Worm (Caenorhabditis elegans) whole organism, early embryonic: Measurements from ENCODE around the gene mex-5.
A peak's percentile ranks its signal among the peaks of the same experiment; 100 is the strongest.

Experiments
- B0310.2 ChIP-seq: sonication (generic microtip); optimal IDR thresholded peaks from 2 replicates; lab custom pipeline; 2016; ENCODE audit warnings: mild to moderate bottlenecking, missing genetic modification characterization, missing compliant biosample characterization
- F13C5.2 ChIP-seq: sonication (generic microtip); optimal IDR thresholded peaks from 2 replicates; lab custom pipeline; 2017; ENCODE audit warnings: mild to moderate bottlenecking, missing genetic modification characterization, inconsistent platforms, missing compliant biosample characterization
- aly-1 ChIP-seq: sonication (generic microtip); optimal IDR thresholded peaks from 2 replicates; lab custom pipeline; 2016; ENCODE audit warnings: missing genetic modification characterization, missing compliant biosample characterization
- ama-1 ChIP-seq: fragments of 150-350 bp; optimal IDR thresholded peaks from 2 replicates; lab custom pipeline; 2014
- ceh-13 ChIP-seq: fragments of 200-800 bp; sonication (Bioruptor generic); optimal IDR thresholded peaks from 2 replicates; lab custom pipeline; 2018; ENCODE audit warnings: mild to moderate bottlenecking, missing genetic modification characterization, missing compliant biosample characterization
- ceh-36 ChIP-seq: sonication (generic microtip); optimal IDR thresholded peaks from 2 replicates; lab custom pipeline; 2016; ENCODE audit warnings: missing genetic modification characterization, inconsistent platforms, missing compliant biosample characterization
- ets-7 ChIP-seq: sonication (generic microtip); optimal IDR thresholded peaks from 2 replicates; lab custom pipeline; 2016; ENCODE audit warnings: missing genotype, missing genetic modification characterization, missing compliant biosample characterization
- flt-1 ChIP-seq: fragments of 200-800 bp; sonication (Bioruptor generic); IDR thresholded peaks from 2 replicates; pipeline ENCODE4 v1.3.6; 2022; ENCODE audit warnings: missing genetic modification characterization, missing compliant biosample characterization
- hmbx-1 ChIP-seq: sonication (generic microtip); optimal IDR thresholded peaks from 2 replicates; lab custom pipeline; 2016; ENCODE audit warnings: mild to moderate bottlenecking, missing genetic modification characterization, missing compliant biosample characterization
- hmg-4 ChIP-seq: fragments of 200-800 bp; sonication (Bioruptor generic); optimal IDR thresholded peaks from 2 replicates; lab custom pipeline; 2018; ENCODE audit warnings: mild to moderate bottlenecking, missing genetic modification characterization, missing compliant biosample characterization
- hnd-1 ChIP-seq: sonication (generic microtip); optimal IDR thresholded peaks from 2 replicates; lab custom pipeline; 2016; ENCODE audit warnings: missing genetic modification characterization, missing compliant biosample characterization
- pes-1 ChIP-seq: fragments of 200-800 bp; sonication (Bioruptor generic); IDR thresholded peaks from 2 replicates; pipeline ENCODE4 v1.3.6; 2022; ENCODE audit warnings: missing genetic modification reagents, missing genetic modification characterization, missing compliant biosample characterization
- scrt-1 ChIP-seq: fragments of 200-800 bp; sonication (Bioruptor generic); IDR thresholded peaks from 2 replicates; pipeline ENCODE4 v1.3.6; 2022; ENCODE audit warnings: missing genetic modification characterization, missing compliant biosample characterization
- sea-1 ChIP-seq: fragments of 200-800 bp; sonication (Bioruptor generic); conservative IDR thresholded peaks from 2 replicates; pipeline ENCODE4 v1.3.6; 2022; ENCODE audit warnings: missing genetic modification characterization, missing compliant biosample characterization
- tbx-11 ChIP-seq: fragments of 200-800 bp; sonication (Bioruptor generic); IDR thresholded peaks from 2 replicates; pipeline ENCODE4 v1.3.6; 2022; ENCODE audit warnings: missing genetic modification characterization, missing compliant biosample characterization
- tbx-37 ChIP-seq: fragments of 200-800 bp; sonication (Bioruptor generic); conservative IDR thresholded peaks from 2 replicates; pipeline ENCODE4 v1.3.6; 2022; ENCODE audit warnings: missing genetic modification reagents, missing genetic modification characterization, missing compliant biosample characterization
- tra-4 ChIP-seq: sonication (generic microtip); optimal IDR thresholded peaks from 2 replicates; lab custom pipeline; 2017; ENCODE audit warnings: missing genetic modification characterization, missing compliant biosample characterization

The mex-5 gene

DNA sequence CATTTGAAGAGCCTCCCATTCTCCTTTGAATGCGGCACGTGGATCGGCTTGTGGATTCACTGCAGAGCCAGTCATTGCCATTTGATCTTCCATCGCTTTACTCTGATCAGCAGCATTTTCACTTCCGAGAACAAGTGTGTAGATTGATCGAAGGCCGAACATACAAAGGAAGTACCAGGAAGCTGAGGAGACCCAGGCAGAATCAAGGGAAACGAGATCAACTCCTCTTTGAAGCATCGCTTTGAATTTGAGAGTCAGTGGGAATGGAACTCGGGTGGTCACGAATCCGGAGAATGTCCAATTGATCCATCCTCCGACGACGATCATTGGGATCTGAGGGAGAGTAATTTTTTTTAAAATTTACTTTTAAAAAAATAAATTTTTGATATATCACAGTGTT is 27.0 kb downstream of the mex-5 start:
- no peak for TF ChIP-seq B0310.2 (tag; lab: Kevin White, UChicago)
- peak; percentile 28 for TF ChIP-seq ama-1 (lab: Kevin White, UChicago)

DNA sequence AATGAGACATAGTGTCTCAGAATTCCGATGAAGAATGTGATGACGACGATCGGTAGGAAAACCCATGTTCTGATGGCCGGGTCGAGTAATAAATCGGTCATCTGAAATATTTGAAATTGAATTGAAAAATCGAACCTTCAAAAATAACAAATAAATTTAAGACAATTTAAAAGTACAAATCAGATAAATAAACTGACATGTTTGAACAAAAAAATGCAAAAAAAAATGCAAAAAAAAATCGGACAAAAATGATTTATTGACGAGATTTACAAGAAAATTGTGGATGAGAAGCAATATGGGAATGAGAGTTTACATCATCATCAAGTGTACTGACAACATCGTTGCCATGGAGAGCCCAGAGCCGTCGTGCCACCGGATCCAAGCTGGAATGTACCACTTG is 28.3 kb downstream of the mex-5 start, which contains the start of gene emc-3:
emc-3 (minus strand) TSS at position 101 of the 400 bp plus-strand sequence.
- TF ChIP-seq aly-1 (tag; lab: Kevin White, UChicago): no peak

DNA sequence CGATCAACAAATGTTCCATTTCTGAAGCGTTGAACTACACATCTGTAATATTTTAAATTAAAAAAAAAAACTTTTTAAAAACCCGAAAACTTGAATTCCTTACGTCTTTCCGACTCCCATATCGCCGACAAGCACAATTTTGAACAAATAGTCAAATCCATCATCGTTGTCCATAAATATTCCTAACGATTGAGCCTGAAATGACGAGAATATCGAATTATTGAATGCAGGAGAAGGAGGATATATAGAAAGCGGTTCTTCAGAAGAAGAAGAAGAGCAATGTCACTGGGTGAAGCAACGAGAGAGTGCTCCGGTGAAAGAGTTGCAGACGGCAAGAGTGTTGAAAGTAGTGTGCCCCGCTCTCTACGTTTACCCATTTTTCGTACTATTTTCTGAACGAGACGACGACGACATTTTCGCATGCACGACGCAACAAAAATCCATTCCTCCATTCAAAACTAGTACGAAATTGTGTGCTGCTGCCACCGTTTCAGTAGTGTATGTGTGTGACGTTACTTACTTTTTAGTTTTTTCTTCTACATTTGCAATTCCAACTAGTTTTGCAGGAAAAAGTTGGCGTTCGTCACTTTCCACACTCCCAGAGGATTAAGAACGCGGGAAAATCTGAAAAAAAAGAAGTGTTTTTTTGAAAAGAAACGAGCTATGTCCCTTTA is 30.4 kb downstream of the mex-5 start, which contains the start of gene rab-19:
rab-19 (minus strand) TSS at position 624 of the 674 bp plus-strand sequence.
- TF ChIP-seq aly-1 (tag; lab: Kevin White, UChicago) (no peak), hmbx-1 (tag; lab: Kevin White, UChicago) (no peak), ets-7 (no peak), ama-1 (lab: Kevin White, UChicago) (no peak), pes-1 (no peak), tra-4 (tag; lab: Kevin White, UChicago) (no peak), F13C5.2 (tag; lab: Kevin White, UChicago) (peak; percentile 17)

DNA sequence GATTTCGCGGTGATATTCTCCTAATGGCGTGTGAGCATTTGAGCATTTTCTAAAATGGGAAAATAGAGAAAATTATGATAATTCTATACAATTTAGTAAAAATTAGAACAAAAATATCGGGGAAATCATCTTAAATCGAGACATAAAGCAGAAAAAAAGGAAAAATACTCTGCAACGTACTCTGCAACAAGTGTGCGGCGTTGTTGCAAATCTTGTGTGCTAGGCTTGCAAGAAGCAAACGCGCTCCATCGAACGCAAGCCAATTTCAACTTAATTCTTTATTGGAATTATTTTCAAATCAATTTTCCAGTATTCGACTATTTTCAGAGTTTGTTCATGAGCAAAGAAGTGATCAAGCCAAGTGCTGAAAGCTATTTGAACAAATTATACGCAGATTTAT is 32.5 kb downstream of the mex-5 start, which contains the start of the genes Y62E10A.20, Y62E10A.23 and mdt-9:
Y62E10A.20 (minus strand) TSS at position 49 of the 400 bp plus-strand sequence.
Y62E10A.23 (plus strand) TSS at position 282 of the 400 bp plus-strand sequence.
mdt-9 (plus strand) TSS at position 338 of the 400 bp plus-strand sequence.
- TF ChIP-seq hmbx-1 (tag; lab: Kevin White, UChicago): peak; percentile 48
- TF ChIP-seq ceh-36 (tag; lab: Kevin White, UChicago): peak; percentile 65
- TF ChIP-seq F13C5.2 (tag; lab: Kevin White, UChicago): peak; percentile 88
- TF ChIP-seq sea-1 (GFP tag; lab: Robert Waterston, UW): peak; percentile 77
- peak; percentile 53 for TF ChIP-seq aly-1 (tag; lab: Kevin White, UChicago)
- TF ChIP-seq flt-1: peak; percentile 61
- TF ChIP-seq ama-1 (lab: Kevin White, UChicago): no peak
- peak; percentile 67; the same call in 1 of the 2 replicates for TF ChIP-seq scrt-1 (GFP tag; lab: Robert Waterston, UW)
- TF ChIP-seq tbx-37 (GFP tag; lab: Robert Waterston, UW): peak; percentile 58; the same call in 1 of the 2 replicates
- TF ChIP-seq tra-4 (tag; lab: Kevin White, UChicago): no peak
- peak; percentile 69 for TF ChIP-seq pes-1
- TF ChIP-seq ceh-13: peak; percentile 60
- TF ChIP-seq ets-7: peak; percentile 26
- TF ChIP-seq hnd-1 (tag; lab: Kevin White, UChicago): peak; percentile 23
- TF ChIP-seq hmg-4 (GFP tag; lab: Kevin White, UChicago): peak; percentile 19
- no peak for TF ChIP-seq B0310.2 (tag; lab: Kevin White, UChicago)
- TF ChIP-seq tbx-11 (GFP tag; lab: Robert Waterston, UW): peak; percentile 58; the same call in 1 of the 2 replicates

DNA sequence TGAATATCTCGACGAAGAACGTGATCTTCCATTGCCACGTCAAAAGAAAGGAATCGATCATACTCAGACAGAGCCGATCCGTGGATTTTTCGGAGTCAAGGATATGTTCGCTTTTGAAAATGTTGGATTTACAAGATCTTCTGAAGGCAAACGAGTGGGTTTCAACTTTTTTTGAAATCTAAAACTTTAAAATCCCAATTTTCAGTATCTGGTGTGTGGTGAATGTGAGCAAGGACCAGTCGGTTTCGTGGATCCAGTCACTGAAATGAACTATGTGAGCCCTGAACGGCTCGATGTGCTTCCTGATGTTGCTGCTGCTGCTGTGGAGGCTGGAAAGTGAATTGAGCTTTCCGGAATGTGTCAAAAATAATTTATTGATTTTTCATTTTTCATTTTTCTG is 33.4 kb downstream of the mex-5 start, which contains the start of gene lsm-3:
lsm-3 (plus strand) TSS at position 301 of the 400 bp plus-strand sequence.
- TF ChIP-seq ceh-13: no peak
- TF ChIP-seq tra-4 (tag; lab: Kevin White, UChicago): no peak
- no peak for TF ChIP-seq hmbx-1 (tag; lab: Kevin White, UChicago)
- no peak for TF ChIP-seq sea-1 (GFP tag; lab: Robert Waterston, UW)
- TF ChIP-seq B0310.2 (tag; lab: Kevin White, UChicago): no peak
- TF ChIP-seq ceh-36 (tag; lab: Kevin White, UChicago): no peak
- no peak for TF ChIP-seq ets-7
- no peak for TF ChIP-seq tbx-11 (GFP tag; lab: Robert Waterston, UW)
- no peak for TF ChIP-seq pes-1
- no peak for TF ChIP-seq F13C5.2 (tag; lab: Kevin White, UChicago)
- TF ChIP-seq hmg-4 (GFP tag; lab: Kevin White, UChicago): no peak
- TF ChIP-seq flt-1: no peak
- TF ChIP-seq tbx-37 (GFP tag; lab: Robert Waterston, UW): no peak
- TF ChIP-seq aly-1 (tag; lab: Kevin White, UChicago): no peak
- TF ChIP-seq ama-1 (lab: Kevin White, UChicago): no peak

DNA sequence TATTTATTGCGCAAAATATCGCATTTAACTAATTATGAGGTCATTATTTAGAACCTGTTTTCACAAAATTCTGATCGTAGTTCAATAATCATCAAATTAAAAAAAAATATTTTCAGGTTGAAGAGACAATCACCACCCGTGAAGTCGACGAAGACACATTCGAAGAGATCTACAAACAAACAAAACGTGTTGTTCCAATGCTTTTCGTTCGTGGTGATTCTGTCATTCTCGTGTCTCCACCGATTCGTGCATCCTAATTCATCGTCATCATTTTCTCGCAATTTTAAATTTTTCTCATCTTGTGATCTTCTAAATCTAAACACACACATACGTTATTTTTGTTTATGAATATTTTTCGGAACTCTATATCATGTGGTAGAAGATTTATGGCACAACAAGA is 35.3 kb downstream of the mex-5 start:
- TF ChIP-seq hnd-1 (tag; lab: Kevin White, UChicago) (no peak), aly-1 (tag; lab: Kevin White, UChicago) (no peak), sea-1 (GFP tag; lab: Robert Waterston, UW) (no peak), pes-1 (no peak), ceh-36 (tag; lab: Kevin White, UChicago) (no peak), tbx-11 (GFP tag; lab: Robert Waterston, UW) (no peak), tbx-37 (GFP tag; lab: Robert Waterston, UW) (no peak), hmbx-1 (tag; lab: Kevin White, UChicago) (no peak), ets-7 (no peak), tra-4 (tag; lab: Kevin White, UChicago) (no peak), hmg-4 (GFP tag; lab: Kevin White, UChicago) (no peak), ceh-13 (no peak), scrt-1 (GFP tag; lab: Robert Waterston, UW) (no peak), B0310.2 (tag; lab: Kevin White, UChicago) (no peak), ama-1 (lab: Kevin White, UChicago) (no peak), F13C5.2 (tag; lab: Kevin White, UChicago) (no peak), flt-1 (no peak)

DNA sequence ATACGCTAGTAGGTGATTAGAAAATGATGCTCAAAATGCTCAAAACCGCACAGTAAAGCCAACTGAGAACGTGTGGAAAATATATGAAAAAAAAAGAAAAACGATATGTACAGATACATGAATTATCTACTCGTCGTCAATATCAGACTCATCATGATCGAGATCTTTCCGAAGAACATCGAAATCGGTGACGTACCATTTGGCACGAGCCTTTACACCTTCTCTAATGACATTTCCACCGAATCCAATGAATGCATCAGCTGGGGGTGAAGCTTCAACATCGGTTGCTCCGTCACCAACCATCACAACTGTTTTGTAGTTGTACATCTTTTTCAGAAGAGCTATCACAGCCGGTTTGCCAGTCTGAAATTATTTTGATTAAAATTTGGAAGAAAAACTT is 35.7 kb downstream of the mex-5 start:
- TF ChIP-seq B0310.2 (tag; lab: Kevin White, UChicago) (no peak), tbx-11 (GFP tag; lab: Robert Waterston, UW) (no peak), scrt-1 (GFP tag; lab: Robert Waterston, UW) (no peak), pes-1 (no peak), ets-7 (no peak), hmg-4 (GFP tag; lab: Kevin White, UChicago) (no peak), tra-4 (tag; lab: Kevin White, UChicago) (no peak), tbx-37 (GFP tag; lab: Robert Waterston, UW) (no peak), hmbx-1 (tag; lab: Kevin White, UChicago) (no peak), ceh-36 (tag; lab: Kevin White, UChicago) (no peak), aly-1 (tag; lab: Kevin White, UChicago) (no peak), ceh-13 (no peak), sea-1 (GFP tag; lab: Robert Waterston, UW) (no peak), hnd-1 (tag; lab: Kevin White, UChicago) (no peak), flt-1 (no peak), ama-1 (lab: Kevin White, UChicago) (no peak), F13C5.2 (tag; lab: Kevin White, UChicago) (no peak)
